Worm (Caenorhabditis elegans) whole organism, L3 larva: ENCODE data around the gene Y105C5A.8.
"Not testable (repeated sequence)": the region's sequence is repeated elsewhere in the genome, so short reads cannot be mapped to it uniquely, and the experiment has no call there.

Experiments
- aly-2 ChIP-seq: fragments of 150-350 bp; optimal IDR thresholded peaks from 2 replicates; lab custom pipeline; 2014; ENCODE audit warnings: missing biosample characterization, missing genetic modification characterization
- ama-1 ChIP-seq: fragments of 150-350 bp; optimal IDR thresholded peaks from 2 replicates; lab custom pipeline; 2018
- ceh-16 ChIP-seq: sonication (generic microtip); optimal IDR thresholded peaks from 2 replicates; lab custom pipeline; 2017; ENCODE audit warnings: missing biosample characterization, missing genetic modification characterization
- ceh-28 ChIP-seq: fragments of 150-350 bp; optimal IDR thresholded peaks from 2 replicates; lab custom pipeline; 2014; ENCODE audit warnings: missing biosample characterization, missing genetic modification reagents, missing genetic modification characterization
- daf-12 ChIP-seq: fragments of 150-350 bp; optimal IDR thresholded peaks from 2 replicates; lab custom pipeline; 2014; ENCODE audit warnings: missing biosample characterization, missing genetic modification reagents, missing genetic modification characterization
- egl-27 ChIP-seq: sonication (generic microtip); optimal IDR thresholded peaks from 4 replicates; lab custom pipeline; 2017; ENCODE audit warnings: missing biosample characterization, missing genetic modification reagents, missing genetic modification characterization
- elt-1 ChIP-seq: fragments of 150-350 bp; optimal IDR thresholded peaks from 2 replicates; lab custom pipeline; 2014; ENCODE audit warnings: missing biosample characterization, missing genetic modification characterization
- elt-2 ChIP-seq: sonication (generic microtip); optimal IDR thresholded peaks from 2 replicates; lab custom pipeline; 2016; ENCODE audit warnings: missing genetic modification reagents, mild to moderate bottlenecking, missing genetic modification characterization, missing compliant biosample characterization
- fkh-10 ChIP-seq: sonication (generic microtip); optimal IDR thresholded peaks from 2 replicates; lab custom pipeline; 2017; ENCODE audit warnings: missing biosample characterization, missing genetic modification reagents, missing genetic modification characterization
- fkh-2 ChIP-seq: fragments of 150-350 bp; optimal IDR thresholded peaks from 2 replicates; lab custom pipeline; 2014; ENCODE audit warnings: missing biosample characterization, missing genetic modification reagents, missing genetic modification characterization
- fos-1 ChIP-seq: fragments of 150-350 bp; optimal IDR thresholded peaks from 2 replicates; lab custom pipeline; 2014; ENCODE audit warnings: missing biosample characterization, missing genetic modification characterization
- jun-1 ChIP-seq: fragments of 150-350 bp; optimal IDR thresholded peaks from 2 replicates; lab custom pipeline; 2014; ENCODE audit warnings: missing biosample characterization, missing genetic modification reagents, missing genetic modification characterization
- lin-15B ChIP-seq: fragments of 150-350 bp; optimal IDR thresholded peaks from 2 replicates; lab custom pipeline; 2014; ENCODE audit warnings: missing biosample characterization, missing genetic modification characterization
- lin-39 ChIP-seq: fragments of 150-350 bp; optimal IDR thresholded peaks from 2 replicates; lab custom pipeline; 2018; ENCODE audit warnings: missing biosample characterization, missing genetic modification reagents, missing genetic modification characterization
- lsy-12 ChIP-seq: sonication (generic microtip); optimal IDR thresholded peaks from 2 replicates; lab custom pipeline; 2016; ENCODE audit warnings: mild to moderate bottlenecking, missing genetic modification characterization, missing compliant biosample characterization
- mdl-1 ChIP-seq: fragments of 150-350 bp; optimal IDR thresholded peaks from 2 replicates; lab custom pipeline; 2014; ENCODE audit warnings: missing biosample characterization, missing genetic modification characterization
- mml-1 ChIP-seq: fragments of 150-350 bp; sonication (generic microtip); optimal IDR thresholded peaks from 3 replicates; lab custom pipeline; 2014; ENCODE audit warnings: missing biosample characterization, missing genetic modification characterization
- nfya-1 ChIP-seq: sonication (generic microtip); optimal IDR thresholded peaks from 2 replicates; lab custom pipeline; 2017; ENCODE audit warnings: missing genetic modification characterization, mild to moderate bottlenecking, missing compliant biosample characterization, antibody characterized with exemption, moderate library complexity; ENCODE audit not compliant: insufficient read depth
- nhr-11 ChIP-seq: fragments of 150-350 bp; optimal IDR thresholded peaks from 2 replicates; lab custom pipeline; 2014; ENCODE audit warnings: missing biosample characterization, missing genetic modification characterization
- nhr-12 ChIP-seq: fragments of 150-350 bp; optimal IDR thresholded peaks from 2 replicates; lab custom pipeline; 2014; ENCODE audit warnings: missing biosample characterization, missing genetic modification characterization
- nhr-23 ChIP-seq: fragments of 150-350 bp; optimal IDR thresholded peaks from 2 replicates; lab custom pipeline; 2014; ENCODE audit warnings: missing biosample characterization, missing genetic modification reagents, missing genetic modification characterization
- nhr-237 ChIP-seq: fragments of 150-350 bp; optimal IDR thresholded peaks from 2 replicates; lab custom pipeline; 2014; ENCODE audit warnings: missing biosample characterization, missing genetic modification characterization
- nhr-25 ChIP-seq: sonication (generic microtip); optimal IDR thresholded peaks from 2 replicates; lab custom pipeline; 2017; ENCODE audit warnings: missing biosample characterization, missing genetic modification characterization
- nhr-28 ChIP-seq: fragments of 150-350 bp; optimal IDR thresholded peaks from 2 replicates; lab custom pipeline; 2014; ENCODE audit warnings: missing biosample characterization, missing genetic modification characterization
- nhr-43 ChIP-seq: sonication (generic microtip); optimal IDR thresholded peaks from 2 replicates; lab custom pipeline; 2016; ENCODE audit warnings: mild to moderate bottlenecking, missing genetic modification characterization, missing compliant biosample characterization; ENCODE audit not compliant: poor library complexity, severe bottlenecking
- nhr-67 ChIP-seq: fragments of 150-350 bp; optimal IDR thresholded peaks from 2 replicates; lab custom pipeline; 2014; ENCODE audit warnings: missing biosample characterization, missing genetic modification characterization
- nhr-77 ChIP-seq: fragments of 150-350 bp; optimal IDR thresholded peaks from 2 replicates; lab custom pipeline; 2014; ENCODE audit warnings: missing biosample characterization, missing genetic modification characterization
- pha-4 ChIP-seq: fragments of 150-350 bp; optimal IDR thresholded peaks from 2 replicates; lab custom pipeline; 2014; ENCODE audit warnings: missing biosample characterization, missing genetic modification reagents, missing genetic modification characterization
- pqm-1 ChIP-seq: fragments of 150-350 bp; optimal IDR thresholded peaks from 2 replicates; lab custom pipeline; 2017; ENCODE audit warnings: missing biosample characterization, missing genetic modification characterization, inconsistent platforms
- sea-2 ChIP-seq: fragments of 150-350 bp; sonication (generic microtip); optimal IDR thresholded peaks from 4 replicates; lab custom pipeline; 2014; ENCODE audit warnings: missing biosample characterization, missing genetic modification reagents, missing genetic modification characterization
- snpc-4 ChIP-seq: fragments of 150-350 bp; optimal IDR thresholded peaks from 2 replicates; lab custom pipeline; 2014; ENCODE audit warnings: missing biosample characterization, missing genetic modification characterization
- tbx-2 ChIP-seq: sonication (generic microtip); optimal IDR thresholded peaks from 2 replicates; lab custom pipeline; 2016; ENCODE audit warnings: mild to moderate bottlenecking, missing genetic modification characterization, missing compliant biosample characterization
- unc-39 ChIP-seq: sonication (generic microtip); optimal IDR thresholded peaks from 4 replicates; lab custom pipeline; 2017; ENCODE audit warnings: missing biosample characterization, missing genetic modification characterization
- unc-62 ChIP-seq: fragments of 150-350 bp; sonication (generic microtip); optimal IDR thresholded peaks from 4 replicates; lab custom pipeline; 2014; ENCODE audit warnings: missing biosample characterization, missing genetic modification reagents, missing genetic modification characterization

Y105C5A.8 gene

DNA sequence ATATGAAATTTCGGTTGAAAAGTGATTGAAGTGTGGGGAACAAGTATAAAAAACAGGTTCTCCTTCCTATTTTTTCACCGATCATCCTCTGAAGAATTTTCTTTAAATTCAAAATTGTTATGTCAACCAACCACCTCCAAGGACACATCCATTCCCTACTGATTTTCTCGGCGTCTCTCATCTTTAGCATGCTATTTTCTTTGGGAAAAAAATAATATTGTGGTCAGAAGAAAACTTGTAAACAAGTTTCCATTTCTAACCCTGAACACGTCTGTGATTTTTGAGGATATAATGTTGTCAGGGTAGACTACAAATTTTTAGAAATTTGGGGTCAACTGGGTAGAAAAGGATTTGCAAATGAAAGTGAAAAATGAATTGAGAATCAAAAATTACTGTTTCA is 796 bp upstream of the Y105C5A.8 start:
- no peak for TF ChIP-seq unc-62 (GFP tag; lab: Kevin White, UChicago)
- TF ChIP-seq nhr-11 (tag; lab: Kevin White, UChicago), result no peak
- TF ChIP-seq egl-27 (tag; lab: Kevin White, UChicago), result no peak
- TF ChIP-seq ceh-16 (tag; lab: Kevin White, UChicago), result no peak
- no peak for TF ChIP-seq fos-1 (tag; lab: Kevin White, UChicago)
- no peak for TF ChIP-seq sea-2 (GFP tag; lab: Kevin White, UChicago)
- TF ChIP-seq unc-39 (tag; lab: Kevin White, UChicago), result no peak
- no peak for TF ChIP-seq nhr-43 (tag; lab: Kevin White, UChicago)
- TF ChIP-seq aly-2 (tag; lab: Kevin White, UChicago), result no peak
- no peak for TF ChIP-seq ceh-28 (tag; lab: Kevin White, UChicago)
- TF ChIP-seq ama-1, result no peak
- no peak for TF ChIP-seq tbx-2 (tag; lab: Kevin White, UChicago)
- no peak for TF ChIP-seq daf-12 (tag; lab: Kevin White, UChicago)
- no peak for TF ChIP-seq elt-1 (tag; lab: Kevin White, UChicago)

DNA sequence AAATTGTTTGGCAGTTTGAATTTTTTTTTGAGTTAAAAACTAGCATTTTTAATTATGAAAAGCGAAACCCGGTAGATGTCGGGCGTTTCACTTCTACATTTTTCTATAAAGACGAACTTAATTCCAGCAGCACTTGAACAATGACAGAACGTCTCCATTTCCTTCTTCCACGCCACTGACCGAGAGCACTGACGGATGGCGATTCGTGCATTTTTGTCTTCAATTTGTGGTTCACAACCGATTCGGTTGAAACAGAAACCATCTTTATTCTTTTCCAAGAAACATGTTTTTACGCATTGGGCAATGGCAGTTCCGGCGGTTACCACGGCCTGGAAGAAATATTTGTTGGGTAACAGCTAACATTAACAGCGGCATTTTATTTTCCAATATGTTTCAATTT is 3.7 kb downstream of the Y105C5A.8 start:
- no peak for TF ChIP-seq mml-1 (tag; lab: Kevin White, UChicago)
- TF ChIP-seq ceh-16 (tag; lab: Kevin White, UChicago), result no peak
- TF ChIP-seq fos-1 (tag; lab: Kevin White, UChicago), result no peak
- no peak for TF ChIP-seq lin-39
- no peak for TF ChIP-seq egl-27 (tag; lab: Kevin White, UChicago)
- TF ChIP-seq nhr-67 (tag; lab: Kevin White, UChicago), result no peak
- TF ChIP-seq nhr-12 (tag; lab: Kevin White, UChicago), result no peak
- TF ChIP-seq lsy-12 (tag; lab: Kevin White, UChicago), result no peak
- no peak for TF ChIP-seq mdl-1 (tag; lab: Kevin White, UChicago)
- no peak for TF ChIP-seq tbx-2 (tag; lab: Kevin White, UChicago)

DNA sequence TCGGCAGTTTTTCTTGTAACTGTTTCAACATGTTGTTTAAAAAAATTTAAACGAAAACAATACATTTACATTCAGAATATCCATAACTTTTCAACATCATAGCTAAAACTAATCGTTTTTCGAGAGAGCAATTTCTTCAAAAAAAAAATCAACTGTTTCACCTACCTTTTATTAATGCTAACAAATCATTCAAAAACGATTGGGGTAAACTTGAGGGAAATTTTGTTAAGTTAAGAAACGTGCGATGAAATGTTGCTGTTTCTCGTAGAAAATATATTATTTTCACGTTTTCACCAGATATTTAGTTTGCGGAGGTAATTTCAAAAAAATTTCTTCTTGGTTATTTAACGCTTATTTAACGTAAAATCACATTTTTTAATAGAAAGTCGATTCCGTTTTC is 10.5 kb downstream of the Y105C5A.8 start:
- TF ChIP-seq unc-39 (tag; lab: Kevin White, UChicago) (no peak), nhr-77 (tag; lab: Kevin White, UChicago) (no peak), nhr-23 (tag; lab: Kevin White, UChicago) (no peak), nhr-237 (tag; lab: Kevin White, UChicago) (no peak), nhr-28 (tag; lab: Kevin White, UChicago) (no peak), fos-1 (tag; lab: Kevin White, UChicago) (no peak), nhr-11 (tag; lab: Kevin White, UChicago) (no peak), pqm-1 (tag; lab: Kevin White, UChicago) (no peak), nhr-12 (tag; lab: Kevin White, UChicago) (no peak), ceh-28 (tag; lab: Kevin White, UChicago) (no peak), lsy-12 (tag; lab: Kevin White, UChicago) (no peak), lin-15B (tag; lab: Kevin White, UChicago) (no peak), sea-2 (GFP tag; lab: Kevin White, UChicago) (no peak)

DNA sequence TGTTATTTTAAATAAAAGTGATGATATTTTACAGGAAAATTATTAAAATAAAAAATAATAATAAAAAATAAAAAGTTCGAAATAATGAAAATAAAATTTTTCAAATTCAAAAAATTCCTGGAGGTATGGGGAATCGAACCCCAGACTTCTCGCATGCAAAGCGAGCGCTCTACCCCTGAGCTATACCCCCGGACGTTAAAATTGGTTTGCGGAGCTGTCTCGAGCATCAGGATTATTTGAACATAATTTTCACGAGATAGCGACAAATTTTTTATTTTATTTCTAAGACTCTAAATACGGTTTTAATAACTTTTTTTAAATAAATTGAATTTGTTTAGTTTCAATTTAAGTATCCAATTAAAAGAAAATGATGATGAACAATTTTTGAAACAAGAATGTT is 12.7 kb downstream of the Y105C5A.8 start:
- TF ChIP-seq nhr-43 (tag; lab: Kevin White, UChicago), result no peak
- TF ChIP-seq aly-2 (tag; lab: Kevin White, UChicago), result no peak
- peak; percentile 83 for TF ChIP-seq snpc-4

DNA sequence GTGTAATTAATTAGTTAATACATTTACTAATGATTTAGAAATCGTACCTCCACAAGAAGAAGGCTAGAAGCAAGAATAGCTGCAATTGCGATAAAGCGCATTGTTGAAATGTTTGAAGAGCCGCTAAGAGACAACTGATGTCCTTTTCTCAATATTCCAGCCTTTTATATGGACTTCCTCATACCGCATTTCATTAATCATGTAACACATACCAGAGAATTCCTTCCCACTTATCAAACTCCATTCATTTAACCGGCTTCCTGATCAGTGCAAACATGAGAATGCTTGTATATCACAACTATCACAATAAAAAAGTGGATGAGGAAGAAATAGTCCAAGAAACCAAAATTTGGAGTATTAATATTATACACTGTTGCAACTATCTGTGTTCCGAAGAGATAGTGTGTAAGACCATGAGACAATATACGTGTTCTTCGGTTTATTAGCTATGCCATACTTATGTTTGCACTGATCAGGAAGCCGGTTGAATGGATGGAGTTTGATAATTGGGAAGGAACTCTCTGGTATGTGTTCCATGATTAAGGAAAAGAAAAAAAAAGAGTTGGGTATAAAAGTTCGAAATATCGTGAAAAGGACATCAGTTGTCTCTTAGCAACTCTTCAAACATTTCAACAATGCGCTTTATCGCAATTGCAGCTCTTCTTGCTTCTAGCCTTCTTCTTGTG is 21.8 kb downstream of the Y105C5A.8 start, which contains the start of the genes pqn-78 and pqn-79:
Gene pqn-78 (minus strand): TSS at position 101 of the 686 bp plus-strand sequence.
Gene pqn-79 (plus strand): TSS at position 636 of the 686 bp plus-strand sequence.
- TF ChIP-seq lin-39; sea-2 (GFP tag; lab: Kevin White, UChicago); nhr-237 (tag; lab: Kevin White, UChicago): not testable (repeated sequence)

DNA sequence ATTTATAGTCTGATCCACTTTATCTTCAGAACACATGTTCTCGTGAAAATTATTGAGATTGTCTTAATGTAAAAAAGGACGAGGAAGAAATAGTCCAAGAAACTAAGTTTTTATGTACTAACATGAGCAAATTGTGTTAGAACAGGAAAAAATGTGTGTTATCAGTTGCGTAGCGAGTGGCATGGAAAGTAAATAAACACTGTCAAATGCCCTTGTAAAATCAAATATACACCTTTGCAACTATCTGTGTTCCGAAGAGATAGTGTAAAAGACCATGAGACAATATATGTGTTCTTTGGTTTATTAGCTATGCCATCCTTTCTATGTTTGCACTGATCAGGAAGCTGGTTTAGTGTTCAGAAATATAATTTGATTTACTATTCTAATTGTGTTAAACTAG is 23.8 kb downstream of the Y105C5A.8 start:
- TF ChIP-seq fkh-10 (GFP tag; lab: Kevin White, UChicago) (no peak), daf-12 (tag; lab: Kevin White, UChicago) (no peak), pha-4 (tag; lab: Kevin White, UChicago) (peak; percentile 62), ceh-16 (tag; lab: Kevin White, UChicago) (no peak), fkh-2 (tag; lab: Kevin White, UChicago) (no peak), nhr-237 (tag; lab: Kevin White, UChicago) (no peak), pqm-1 (tag; lab: Kevin White, UChicago) (peak; percentile 44), nfya-1 (tag; lab: Kevin White, UChicago) (no peak), nhr-67 (tag; lab: Kevin White, UChicago) (no peak), sea-2 (GFP tag; lab: Kevin White, UChicago) (no peak), elt-2 (tag; lab: Kevin White, UChicago) (peak; percentile 36), jun-1 (no peak), snpc-4 (no peak), nhr-25 (no peak)
- TF ChIP-seq, all 47 proteins: peak for 3
